Fruit fly (Drosophila melanogaster): Measurements from ENCODE around the gene CG17597.

CG17597 gene

dm6 chr2L:18782212-18782825, 48.6 kb downstream of the CG17597 start:
- TF ChIP-seq CG17806 (tag; optimal IDR thresholded peaks at IDR 0.05) = no peak
- TF ChIP-seq CG8159 (tag; optimal IDR thresholded peaks at IDR 0.05) = no peak
- no peak for TF ChIP-seq CG15710 (tag; optimal IDR thresholded peaks at IDR 0.05)
- TF ChIP-seq Pif1B (GFP tag; optimal IDR thresholded peaks at IDR 0.05) = no peak
- TF ChIP-seq CG9948 (tag; optimal IDR thresholded peaks at IDR 0.05) = no peak
- TF ChIP-seq Pif1A (GFP tag; optimal IDR thresholded peaks at IDR 0.05) = no peak
- no peak for TF ChIP-seq EcR (GFP tag; optimal IDR thresholded peaks at IDR 0.05)
- no peak for TF ChIP-seq CG12605 (GFP tag; IDR thresholded peaks at IDR 0.05)
- TF ChIP-seq fd96Ca (GFP tag; IDR thresholded peaks at IDR 0.05) = no peak
- TF ChIP-seq CG4496 (GFP tag; IDR thresholded peaks at IDR 0.05) = no peak
- no peak for TF ChIP-seq CG8301 (tag; optimal IDR thresholded peaks at IDR 0.05)
- no peak for TF ChIP-seq CG10348 (GFP tag; IDR thresholded peaks at IDR 0.05)

- TF ChIP-seq Ets98B (GFP tag; IDR thresholded peaks at IDR 0.05) = no peak
- TF ChIP-seq rn (GFP tag; IDR thresholded peaks at IDR 0.05) = no peak
- TF ChIP-seq Snoo (tag; optimal IDR thresholded peaks at IDR 0.05) = no peak
- no peak for TF ChIP-seq CG15710 (tag; optimal IDR thresholded peaks at IDR 0.05)
- no peak for TF ChIP-seq EcR (GFP tag; optimal IDR thresholded peaks at IDR 0.05)
- no peak for TF ChIP-seq CG4496 (GFP tag; IDR thresholded peaks at IDR 0.05)
- TF ChIP-seq CG14655 (GFP tag; optimal IDR thresholded peaks at IDR 0.05) = no peak
Measured at dm6 chr2L:18780911-18781545, 49.9 kb downstream of the CG17597 start.
